Worm (Caenorhabditis elegans): ENCODE measurements around the gene inos-1.

DNA sequence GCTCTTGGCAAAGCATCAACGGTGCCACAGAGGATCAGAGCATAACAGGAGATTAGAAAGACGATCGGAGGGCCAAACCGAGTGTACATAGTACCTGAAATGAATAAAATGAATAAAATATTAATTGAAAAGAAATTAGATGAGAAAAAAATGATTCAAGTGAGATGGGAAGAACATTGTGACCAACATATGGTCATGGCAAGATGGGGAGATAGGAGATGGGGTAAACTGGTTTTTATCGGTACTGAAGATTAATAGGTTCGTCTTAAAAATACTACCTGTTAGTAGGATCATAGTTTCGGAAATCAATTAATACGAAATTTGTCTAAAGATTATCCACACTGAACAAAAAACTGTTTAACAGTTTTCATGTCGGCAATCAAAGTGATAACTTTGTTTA is 43.0 kb downstream of the inos-1 start, which contains the start of gene nep-1:
- TF ChIP-seq klf-2 (GFP tag; conservative IDR thresholded peaks at IDR 0.05): no peak
- TF ChIP-seq cog-1 (tag; optimal IDR thresholded peaks at IDR 0.05): no peak
- TF ChIP-seq ztf-29 (GFP tag; IDR thresholded peaks at IDR 0.05): no peak
- no peak for TF ChIP-seq ref-1 (GFP tag; conservative IDR thresholded peaks at IDR 0.05)
- TF ChIP-seq med-1 (GFP tag; optimal IDR thresholded peaks at IDR 0.05; ENCODE audit: insufficient read depth): no peak
- TF ChIP-seq T22C8.4 (GFP tag; IDR thresholded peaks at IDR 0.05): no peak
- no peak for TF ChIP-seq ztf-23 (GFP tag; IDR thresholded peaks at IDR 0.05)
